Worm (Caenorhabditis elegans): Measurements from ENCODE around the gene R10H10.3.

Gene R10H10.3

ce11 chrIV:10380626-10381025 is 7.7 kb upstream of the R10H10.3 start (continued):
- TF ChIP-seq mes-2 (tag; optimal IDR thresholded peaks at IDR 0.05; ENCODE audit: poor library complexity, severe bottlenecking) (peak; percentile 21), mxl-2 (GFP tag; conservative IDR thresholded peaks at IDR 0.05) (no peak), Y48G9A.11 (GFP tag; IDR thresholded peaks at IDR 0.05) (no peak), daf-19 (GFP tag; conservative IDR thresholded peaks at IDR 0.05) (no peak), ama-1 (optimal IDR thresholded peaks at IDR 0.05) (peak; percentile 61), mxl-3 (GFP tag; optimal IDR thresholded peaks at IDR 0.05) (peak; percentile 94), daf-12 (tag; optimal IDR thresholded peaks at IDR 0.05) (no peak), tag-97 (GFP tag; IDR thresholded peaks at IDR 0.05) (no peak), T26A8.4 (GFP tag; IDR thresholded peaks at IDR 0.05) (0 out of 2 replicates have a peak, but pooled peaks have one; percentile 21), cey-2 (tag; optimal IDR thresholded peaks at IDR 0.05; ENCODE audit: borderline replicate concordance, insufficient read depth) (no peak), zip-2 (tag; optimal IDR thresholded peaks at IDR 0.05) (no peak), lin-39 (tag; optimal IDR thresholded peaks at IDR 0.05) (no peak)

ce11 chrIV:10381035-10381434 is 7.3 kb upstream of the R10H10.3 start:
- TF ChIP-seq zfp-3 (GFP tag; conservative IDR thresholded peaks at IDR 0.05) (no peak), aly-2 (tag; optimal IDR thresholded peaks at IDR 0.05) (peak; percentile 32), mes-2 (tag; optimal IDR thresholded peaks at IDR 0.05; ENCODE audit: poor library complexity, severe bottlenecking) (peak; percentile 52), Y48G9A.11 (GFP tag; IDR thresholded peaks at IDR 0.05) (0 out of 2 replicates have a peak, but pooled peaks have one; percentile 12), unc-130 (GFP tag; optimal IDR thresholded peaks at IDR 0.05) (peak; percentile 3)

ce11 chrIV:10382894-10383293 is 5.4 kb upstream of the R10H10.3 start:
- TF ChIP-seq dmd-8 (GFP tag; IDR thresholded peaks at IDR 0.05), result no peak
- TF ChIP-seq aha-1 (tag), result peak; percentile 98

- TF ChIP-seq arid-1 (GFP tag; conservative IDR thresholded peaks at IDR 0.05), result 0 out of 2 replicates have a peak, but pooled peaks have one; percentile 22
- no peak for TF ChIP-seq ceh-28 (tag; optimal IDR thresholded peaks at IDR 0.05)
- peak; percentile 0 for TF ChIP-seq F49E8.2 (tag; optimal IDR thresholded peaks at IDR 0.05; ENCODE audit: borderline replicate concordance)
Measured at ce11 chrIV:10387113-10387512, 1.2 kb upstream of the R10H10.3 start, which contains the start of gene nfu-1. Gene nfu-1, plus strand, starts transcription at chrIV:10387413.

- TF ChIP-seq unc-62 (GFP tag; optimal IDR thresholded peaks at IDR 0.05 in 1 of 2) (peak in 1 of 2 experiments; percentile 24), unc-62 (tag; optimal IDR thresholded peaks at IDR 0.05) (no peak), nhr-48 (tag; optimal IDR thresholded peaks at IDR 0.05) (no peak)
Measured at ce11 chrIV:10391827-10392226, 3.5 kb downstream of the R10H10.3 start, which contains the start of gene spe-26. Gene spe-26, minus strand, starts transcription at chrIV:10391927.

- TF ChIP-seq zag-1 (tag; optimal IDR thresholded peaks at IDR 0.05) (no peak), lin-15B (tag; optimal IDR thresholded peaks at IDR 0.05) (no peak), php-3 (GFP tag; IDR thresholded peaks at IDR 0.05) (no peak), ceh-44 (GFP tag; IDR thresholded peaks at IDR 0.05) (no peak), nhr-48 (tag; optimal IDR thresholded peaks at IDR 0.05) (no peak)
Measured at ce11 chrIV:10394858-10395257, 6.6 kb downstream of the R10H10.3 start, which contains the start of gene R10H10.4. Gene R10H10.4, minus strand, starts transcription at chrIV:10394958.

ce11 chrIV:10396827-10397226 is 8.5 kb downstream of the R10H10.3 start:
- TF ChIP-seq fkh-10 (GFP tag; optimal IDR thresholded peaks at IDR 0.05), result peak; percentile 10
- no peak for TF ChIP-seq lin-15B (tag; optimal IDR thresholded peaks at IDR 0.05)
- TF ChIP-seq ces-1 (GFP tag; optimal IDR thresholded peaks at IDR 0.05), result peak; percentile 38

Data from whole organism, L4 larva.